Fruit fly (Drosophila melanogaster): ENCODE results near the gene Dbct.

dm6 chrX:15091159-15091558 is 5.2 kb downstream of the Dbct start:
- no peak for TF ChIP-seq pan (optimal IDR thresholded peaks at IDR 0.05)
- no peak for TF ChIP-seq psq (optimal IDR thresholded peaks at IDR 0.05)
- no peak for TF ChIP-seq EcR (GFP tag; optimal IDR thresholded peaks at IDR 0.05)
- no peak for TF ChIP-seq usp (GFP tag; optimal IDR thresholded peaks at IDR 0.05)
